Worm (Caenorhabditis elegans) whole organism, early embryonic: ENCODE results near the gene F09E10.5.

ENCODE experiments used
- B0310.2 ChIP-seq: sonication (generic microtip); optimal IDR thresholded peaks from 2 replicates; lab custom pipeline; 2016; ENCODE audit warnings: mild to moderate bottlenecking, missing genetic modification characterization, missing compliant biosample characterization
- F13C5.2 ChIP-seq: sonication (generic microtip); optimal IDR thresholded peaks from 2 replicates; lab custom pipeline; 2017; ENCODE audit warnings: mild to moderate bottlenecking, missing genetic modification characterization, inconsistent platforms, missing compliant biosample characterization
- aly-1 ChIP-seq: sonication (generic microtip); optimal IDR thresholded peaks from 2 replicates; lab custom pipeline; 2016; ENCODE audit warnings: missing genetic modification characterization, missing compliant biosample characterization
- ama-1 ChIP-seq: fragments of 150-350 bp; optimal IDR thresholded peaks from 2 replicates; lab custom pipeline; 2014
- ceh-13 ChIP-seq: fragments of 200-800 bp; sonication (Bioruptor generic); optimal IDR thresholded peaks from 2 replicates; lab custom pipeline; 2018; ENCODE audit warnings: mild to moderate bottlenecking, missing genetic modification characterization, missing compliant biosample characterization
- ceh-36 ChIP-seq: sonication (generic microtip); optimal IDR thresholded peaks from 2 replicates; lab custom pipeline; 2016; ENCODE audit warnings: missing genetic modification characterization, inconsistent platforms, missing compliant biosample characterization
- ets-7 ChIP-seq: sonication (generic microtip); optimal IDR thresholded peaks from 2 replicates; lab custom pipeline; 2016; ENCODE audit warnings: missing genotype, missing genetic modification characterization, missing compliant biosample characterization
- flt-1 ChIP-seq: fragments of 200-800 bp; sonication (Bioruptor generic); IDR thresholded peaks from 2 replicates; pipeline ENCODE4 v1.3.6; 2022; ENCODE audit warnings: missing genetic modification characterization, missing compliant biosample characterization
- hmbx-1 ChIP-seq: sonication (generic microtip); optimal IDR thresholded peaks from 2 replicates; lab custom pipeline; 2016; ENCODE audit warnings: mild to moderate bottlenecking, missing genetic modification characterization, missing compliant biosample characterization
- hmg-4 ChIP-seq: fragments of 200-800 bp; sonication (Bioruptor generic); optimal IDR thresholded peaks from 2 replicates; lab custom pipeline; 2018; ENCODE audit warnings: mild to moderate bottlenecking, missing genetic modification characterization, missing compliant biosample characterization
- hnd-1 ChIP-seq: sonication (generic microtip); optimal IDR thresholded peaks from 2 replicates; lab custom pipeline; 2016; ENCODE audit warnings: missing genetic modification characterization, missing compliant biosample characterization
- pes-1 ChIP-seq: fragments of 200-800 bp; sonication (Bioruptor generic); IDR thresholded peaks from 2 replicates; pipeline ENCODE4 v1.3.6; 2022; ENCODE audit warnings: missing genetic modification reagents, missing genetic modification characterization, missing compliant biosample characterization
- scrt-1 ChIP-seq: fragments of 200-800 bp; sonication (Bioruptor generic); IDR thresholded peaks from 2 replicates; pipeline ENCODE4 v1.3.6; 2022; ENCODE audit warnings: missing genetic modification characterization, missing compliant biosample characterization
- sea-1 ChIP-seq: fragments of 200-800 bp; sonication (Bioruptor generic); conservative IDR thresholded peaks from 2 replicates; pipeline ENCODE4 v1.3.6; 2022; ENCODE audit warnings: missing genetic modification characterization, missing compliant biosample characterization
- tbx-11 ChIP-seq: fragments of 200-800 bp; sonication (Bioruptor generic); IDR thresholded peaks from 2 replicates; pipeline ENCODE4 v1.3.6; 2022; ENCODE audit warnings: missing genetic modification characterization, missing compliant biosample characterization
- tbx-37 ChIP-seq: fragments of 200-800 bp; sonication (Bioruptor generic); conservative IDR thresholded peaks from 2 replicates; pipeline ENCODE4 v1.3.6; 2022; ENCODE audit warnings: missing genetic modification reagents, missing genetic modification characterization, missing compliant biosample characterization
- tra-4 ChIP-seq: sonication (generic microtip); optimal IDR thresholded peaks from 2 replicates; lab custom pipeline; 2017; ENCODE audit warnings: missing genetic modification characterization, missing compliant biosample characterization

Gene F09E10.5

ce11 chrX:1451816-1452602 lies 42.1 kb downstream of the F09E10.5 start:
- TF ChIP-seq ceh-13 (GFP tag; lab: Kevin White, UChicago) (no peak), hnd-1 (tag; lab: Kevin White, UChicago) (no peak), ets-7 (no peak), tbx-11 (GFP tag; lab: Robert Waterston, UW) (no peak), tra-4 (tag; lab: Kevin White, UChicago) (no peak), F13C5.2 (tag; lab: Kevin White, UChicago) (no peak), hmg-4 (no peak), pes-1 (GFP tag; lab: Robert Waterston, UW) (no peak), flt-1 (GFP tag; lab: Robert Waterston, UW) (no peak), ceh-36 (tag; lab: Kevin White, UChicago) (no peak), scrt-1 (GFP tag; lab: Robert Waterston, UW) (no peak), hmbx-1 (no peak), aly-1 (tag; lab: Kevin White, UChicago) (no peak), ama-1 (no peak), B0310.2 (tag; lab: Kevin White, UChicago) (no peak), tbx-37 (no peak), sea-1 (no peak)

- TF ChIP-seq ama-1: no peak
- no peak for TF ChIP-seq pes-1 (GFP tag; lab: Robert Waterston, UW)
- TF ChIP-seq sea-1: no peak
- TF ChIP-seq F13C5.2 (tag; lab: Kevin White, UChicago): no peak
- TF ChIP-seq hmg-4: no peak
- TF ChIP-seq aly-1 (tag; lab: Kevin White, UChicago): no peak
- TF ChIP-seq tbx-11 (GFP tag; lab: Robert Waterston, UW): no peak
Measured at ce11 chrX:1451240-1451639, 42.9 kb downstream of the F09E10.5 start.

- TF ChIP-seq ceh-36 (tag; lab: Kevin White, UChicago): no peak
- TF ChIP-seq tbx-11 (GFP tag; lab: Robert Waterston, UW): no peak
- TF ChIP-seq hmbx-1: no peak
- no peak for TF ChIP-seq aly-1 (tag; lab: Kevin White, UChicago)
- TF ChIP-seq hmg-4: peak; percentile 50
- TF ChIP-seq ama-1: no peak
- no peak for TF ChIP-seq ceh-13 (GFP tag; lab: Kevin White, UChicago)
- no peak for TF ChIP-seq scrt-1 (GFP tag; lab: Robert Waterston, UW)
Measured at ce11 chrX:1450352-1450818, 43.8 kb downstream of the F09E10.5 start, which contains the start of gene W05H7.1. Gene W05H7.1, plus strand, starts transcription at chrX:1450768.

- TF ChIP-seq tra-4 (tag; lab: Kevin White, UChicago) (no peak), hnd-1 (tag; lab: Kevin White, UChicago) (no peak), aly-1 (tag; lab: Kevin White, UChicago) (peak; percentile 63), B0310.2 (tag; lab: Kevin White, UChicago) (no peak), ceh-36 (tag; lab: Kevin White, UChicago) (no peak), sea-1 (no peak), pes-1 (GFP tag; lab: Robert Waterston, UW) (no peak), ets-7 (no peak), hmg-4 (peak; percentile 75), tbx-37 (no peak), flt-1 (GFP tag; lab: Robert Waterston, UW) (no peak), ceh-13 (GFP tag; lab: Kevin White, UChicago) (no peak), scrt-1 (GFP tag; lab: Robert Waterston, UW) (no peak), tbx-11 (GFP tag; lab: Robert Waterston, UW) (no peak), ama-1 (no peak), hmbx-1 (no peak), F13C5.2 (tag; lab: Kevin White, UChicago) (peak; percentile 70)
Measured at ce11 chrX:1446593-1447141, 47.5 kb downstream of the F09E10.5 start, which contains the start of gene zfp-3. Gene zfp-3, minus strand, starts transcription at chrX:1446643.

- TF ChIP-seq hnd-1 (tag; lab: Kevin White, UChicago) (no peak), tbx-11 (GFP tag; lab: Robert Waterston, UW) (no peak), ceh-13 (GFP tag; lab: Kevin White, UChicago) (no peak), tbx-37 (no peak), aly-1 (tag; lab: Kevin White, UChicago) (no peak), pes-1 (GFP tag; lab: Robert Waterston, UW) (no peak), sea-1 (no peak), ama-1 (no peak), hmg-4 (no peak), ceh-36 (tag; lab: Kevin White, UChicago) (no peak), B0310.2 (tag; lab: Kevin White, UChicago) (no peak), ets-7 (no peak), F13C5.2 (tag; lab: Kevin White, UChicago) (no peak), tra-4 (tag; lab: Kevin White, UChicago) (no peak), hmbx-1 (no peak), scrt-1 (GFP tag; lab: Robert Waterston, UW) (no peak), flt-1 (GFP tag; lab: Robert Waterston, UW) (no peak)
Measured at ce11 chrX:1445696-1446095, 48.5 kb downstream of the F09E10.5 start.

ce11 chrX:1443556-1444243 lies 50.5 kb downstream of the F09E10.5 start:
- peak; percentile 1 for TF ChIP-seq F13C5.2 (tag; lab: Kevin White, UChicago)
- no peak for TF ChIP-seq hnd-1 (tag; lab: Kevin White, UChicago)
- TF ChIP-seq sea-1: no peak
- TF ChIP-seq ceh-36 (tag; lab: Kevin White, UChicago): no peak
- no peak for TF ChIP-seq ceh-13 (GFP tag; lab: Kevin White, UChicago)
